Worm (Caenorhabditis elegans) whole organism, L4 larva: ENCODE measurements around the gene clec-179.

ENCODE experiments used
- F26F4.8 ChIP-seq: fragments of 200-800 bp; sonication (Bioruptor generic); conservative IDR thresholded peaks from 2 replicates; pipeline ENCODE4 v1.3.6; 2022; ENCODE audit warnings: missing genetic modification characterization, missing compliant biosample characterization
- R02D3.7 ChIP-seq: fragments of 150-350 bp; sonication (generic microtip); optimal IDR thresholded peaks from 3 replicates; lab custom pipeline; 2014; ENCODE audit warnings: missing biosample characterization, missing genetic modification characterization
- T20F7.1 ChIP-seq: fragments of 200-800 bp; sonication (Bioruptor generic); optimal IDR thresholded peaks from 2 replicates; lab custom pipeline; 2018; ENCODE audit warnings: mild to moderate bottlenecking, missing genetic modification characterization, missing compliant biosample characterization
- T26A8.4 ChIP-seq: fragments of 200-800 bp; sonication (Bioruptor generic); IDR thresholded peaks from 2 replicates; pipeline ENCODE4 v1.3.6; 2022; ENCODE audit warnings: missing genetic modification characterization, missing compliant biosample characterization
- Y5F2A.4 ChIP-seq: fragments of 200-800 bp; sonication (Bioruptor generic); optimal IDR thresholded peaks from 2 replicates; lab custom pipeline; 2018; ENCODE audit warnings: mild to moderate bottlenecking, missing genetic modification characterization, missing compliant biosample characterization
- aha-1 ChIP-seq: fragments of 150-350 bp; peaks from one replicate; lab custom pipeline; 2014; ENCODE audit warnings: missing biosample characterization, missing genetic modification characterization
- ama-1 ChIP-seq: fragments of 150-350 bp; optimal IDR thresholded peaks from 2 replicates; lab custom pipeline; 2014; ENCODE audit warnings: inconsistent platforms, mixed read lengths
- ceh-20 ChIP-seq: fragments of 200-800 bp; sonication (Bioruptor generic); IDR thresholded peaks from 2 replicates; pipeline ENCODE4 v1.3.6; 2022; ENCODE audit warnings: missing genetic modification reagents, missing genetic modification characterization, missing compliant biosample characterization
- ceh-82 ChIP-seq: sonication (generic microtip); optimal IDR thresholded peaks from 2 replicates; lab custom pipeline; 2017; ENCODE audit warnings: missing biosample characterization, missing genetic modification characterization
- ces-1 ChIP-seq: fragments of 150-350 bp; sonication (generic microtip); optimal IDR thresholded peaks from 4 replicates; lab custom pipeline; 2014; ENCODE audit warnings: missing biosample characterization, missing genetic modification reagents, missing genetic modification characterization
- daf-19 ChIP-seq: fragments of 200-800 bp; sonication (Bioruptor generic); conservative IDR thresholded peaks from 2 replicates; pipeline ENCODE4 v1.3.6; 2022; ENCODE audit warnings: missing genetic modification characterization, missing compliant biosample characterization
- daf-8 ChIP-seq: fragments of 200-800 bp; sonication (Bioruptor generic); IDR thresholded peaks from 2 replicates; pipeline ENCODE4 v1.3.6; 2022; ENCODE audit warnings: missing genetic modification characterization, missing compliant biosample characterization
- dve-1 ChIP-seq: sonication (generic microtip); optimal IDR thresholded peaks from 2 replicates; lab custom pipeline; 2017; ENCODE audit warnings: antibody characterized with exemption, mild to moderate bottlenecking, missing genetic modification characterization, missing compliant biosample characterization; ENCODE audit not compliant: insufficient read depth
- gei-8 ChIP-seq: fragments of 200-800 bp; sonication (Bioruptor generic); optimal IDR thresholded peaks from 2 replicates; lab custom pipeline; 2018; ENCODE audit warnings: mild to moderate bottlenecking, missing genetic modification characterization, missing compliant biosample characterization
- hmg-1.1 ChIP-seq: fragments of 200-800 bp; sonication (Bioruptor generic); IDR thresholded peaks from 2 replicates; pipeline ENCODE4 v1.3.6; 2022; ENCODE audit warnings: missing genetic modification reagents, missing genetic modification characterization, missing compliant biosample characterization
- lim-7 ChIP-seq: fragments of 200-800 bp; sonication (Bioruptor generic); IDR thresholded peaks from 2 replicates; pipeline ENCODE4 v1.3.6; 2022; ENCODE audit warnings: missing genetic modification characterization, missing compliant biosample characterization
- lin-1 ChIP-seq: fragments of 200-800 bp; sonication (Bioruptor generic); IDR thresholded peaks from 2 replicates; pipeline ENCODE4 v1.3.6; 2022; ENCODE audit warnings: missing genetic modification reagents, missing genetic modification characterization, missing compliant biosample characterization
- lin-15B ChIP-seq: fragments of 150-350 bp; sonication (generic microtip); optimal IDR thresholded peaks from 3 replicates; lab custom pipeline; 2014; ENCODE audit warnings: missing biosample characterization, missing genetic modification characterization
- lin-29 ChIP-seq: fragments of 200-800 bp; sonication (Bioruptor generic); IDR thresholded peaks from 2 replicates; pipeline ENCODE4 v1.3.6; 2022; ENCODE audit warnings: missing genetic modification reagents, missing genetic modification characterization, missing compliant biosample characterization
- lin-38 ChIP-seq: fragments of 200-800 bp; sonication (Bioruptor generic); IDR thresholded peaks from 2 replicates; pipeline ENCODE4 v1.3.6; 2022; ENCODE audit warnings: missing genetic modification reagents, missing genetic modification characterization, missing compliant biosample characterization
- lin-39 ChIP-seq: fragments of 150-350 bp; optimal IDR thresholded peaks from 2 replicates; lab custom pipeline; 2014; ENCODE audit warnings: missing biosample characterization, missing genetic modification reagents, missing genetic modification characterization
- madf-9 ChIP-seq: fragments of 200-800 bp; sonication (Bioruptor generic); conservative IDR thresholded peaks from 2 replicates; pipeline ENCODE4 v1.3.6; 2022; ENCODE audit warnings: missing genetic modification reagents, missing genetic modification characterization, missing compliant biosample characterization
- mdl-1 ChIP-seq, 2 experiments: fragments of 150-350 bp in 1 of 2; sonication (generic microtip) in 1 of 2; optimal IDR thresholded peaks; 2 replicates each; lab custom pipeline; 2014 to 2017; ENCODE audit warnings: missing biosample characterization in 2 of 2, missing genetic modification characterization in 2 of 2
- mdt-29 ChIP-seq: fragments of 200-800 bp; sonication (Bioruptor generic); IDR thresholded peaks from 2 replicates; pipeline ENCODE4 v1.3.6; 2022; ENCODE audit warnings: missing genetic modification reagents, missing genetic modification characterization, missing compliant biosample characterization
- mep-1 ChIP-seq: fragments of 150-350 bp; sonication (generic microtip); optimal IDR thresholded peaks from 3 replicates; lab custom pipeline; 2014; ENCODE audit warnings: missing biosample characterization, missing genetic modification characterization
- mes-2 ChIP-seq: sonication (generic microtip); optimal IDR thresholded peaks from 2 replicates; lab custom pipeline; 2016; ENCODE audit warnings: missing genotype, mild to moderate bottlenecking, missing genetic modification characterization, missing compliant biosample characterization; ENCODE audit not compliant: poor library complexity, severe bottlenecking
- mxl-2 ChIP-seq: fragments of 200-800 bp; sonication (Bioruptor generic); conservative IDR thresholded peaks from 2 replicates; pipeline ENCODE4 v1.3.6; 2022; ENCODE audit warnings: missing genetic modification reagents, missing genetic modification characterization, missing compliant biosample characterization
- nhr-11 ChIP-seq: fragments of 150-350 bp; optimal IDR thresholded peaks from 2 replicates; lab custom pipeline; 2014; ENCODE audit warnings: missing biosample characterization, missing genetic modification characterization
- nhr-111 ChIP-seq: fragments of 200-800 bp; sonication (Bioruptor generic); optimal IDR thresholded peaks from 2 replicates; lab custom pipeline; 2018; ENCODE audit warnings: mild to moderate bottlenecking, missing genetic modification characterization, missing compliant biosample characterization
- nhr-25 ChIP-seq: sonication (generic microtip); optimal IDR thresholded peaks from 2 replicates; lab custom pipeline; 2017; ENCODE audit warnings: missing genetic modification characterization, mild to moderate bottlenecking, missing compliant biosample characterization, antibody characterized with exemption, moderate library complexity, borderline replicate concordance; ENCODE audit not compliant: insufficient read depth
- nhr-28 ChIP-seq: fragments of 150-350 bp; optimal IDR thresholded peaks from 2 replicates; lab custom pipeline; 2014; ENCODE audit warnings: missing biosample characterization, missing genetic modification characterization
- nhr-76 ChIP-seq: fragments of 150-350 bp; optimal IDR thresholded peaks from 2 replicates; lab custom pipeline; 2014; ENCODE audit warnings: missing biosample characterization, missing genetic modification characterization
- pha-4 ChIP-seq, 2 experiments: fragments of 150-350 bp in 1 of 2; fragments of 200-800 bp in 1 of 2; sonication (Bioruptor generic) in 1 of 2; IDR thresholded peaks in 1 of 2; optimal IDR thresholded peaks in 1 of 2; 2 replicates each; pipeline versions ENCODE4 v1.3.6 to Lab custom; 2014 to 2022; ENCODE audit warnings: missing genetic modification characterization in 2 of 2, missing genetic modification reagents in 2 of 2, missing biosample characterization in 1 of 2, missing compliant biosample characterization in 1 of 2
- sdz-12 ChIP-seq: fragments of 200-800 bp; sonication (Bioruptor generic); optimal IDR thresholded peaks from 2 replicates; lab custom pipeline; 2018; ENCODE audit warnings: mild to moderate bottlenecking, missing genetic modification characterization, missing compliant biosample characterization
- skn-1 ChIP-seq: fragments of 150-350 bp; optimal IDR thresholded peaks from 2 replicates; lab custom pipeline; 2014; ENCODE audit warnings: missing biosample characterization, missing genetic modification characterization
- snpc-1.2 ChIP-seq: fragments of 200-800 bp; sonication (Bioruptor generic); IDR thresholded peaks from 2 replicates; pipeline ENCODE4 v1.3.6; 2022; ENCODE audit warnings: missing genetic modification reagents, missing genetic modification characterization, missing compliant biosample characterization
- spr-1 ChIP-seq: sonication (generic microtip); optimal IDR thresholded peaks from 2 replicates; lab custom pipeline; 2016; ENCODE audit warnings: mild to moderate bottlenecking, missing genetic modification characterization, missing compliant biosample characterization
- tra-1 ChIP-seq: fragments of 200-800 bp; sonication (Bioruptor generic); IDR thresholded peaks from 2 replicates; pipeline ENCODE4 v1.3.6; 2022; ENCODE audit warnings: missing genetic modification reagents, missing genetic modification characterization, missing compliant biosample characterization
- unc-130 ChIP-seq: sonication (generic microtip); optimal IDR thresholded peaks from 2 replicates; lab custom pipeline; 2016; ENCODE audit warnings: missing genetic modification reagents, missing genetic modification characterization, missing compliant biosample characterization
- unc-62 ChIP-seq, 3 experiments: fragments of 150-350 bp in 1 of 3; sonication (generic microtip); optimal IDR thresholded peaks in 2 of 3; peaks in 1 of 3; 1 replicate in 1 of 3; 2 replicates in 2 of 3; lab custom pipeline; 2014 to 2017; ENCODE audit warnings: missing biosample characterization in 3 of 3, missing genetic modification characterization in 3 of 3, missing genetic modification reagents in 3 of 3, missing genotype in 1 of 3
- zfp-3 ChIP-seq: fragments of 200-800 bp; sonication (Bioruptor generic); conservative IDR thresholded peaks from 2 replicates; pipeline ENCODE4 v1.3.6; 2022; ENCODE audit warnings: missing genetic modification reagents, missing genetic modification characterization, missing compliant biosample characterization
- ztf-7 ChIP-seq: fragments of 150-350 bp; optimal IDR thresholded peaks from 2 replicates; lab custom pipeline; 2014; ENCODE audit warnings: missing biosample characterization, missing genetic modification characterization

Gene clec-179

DNA sequence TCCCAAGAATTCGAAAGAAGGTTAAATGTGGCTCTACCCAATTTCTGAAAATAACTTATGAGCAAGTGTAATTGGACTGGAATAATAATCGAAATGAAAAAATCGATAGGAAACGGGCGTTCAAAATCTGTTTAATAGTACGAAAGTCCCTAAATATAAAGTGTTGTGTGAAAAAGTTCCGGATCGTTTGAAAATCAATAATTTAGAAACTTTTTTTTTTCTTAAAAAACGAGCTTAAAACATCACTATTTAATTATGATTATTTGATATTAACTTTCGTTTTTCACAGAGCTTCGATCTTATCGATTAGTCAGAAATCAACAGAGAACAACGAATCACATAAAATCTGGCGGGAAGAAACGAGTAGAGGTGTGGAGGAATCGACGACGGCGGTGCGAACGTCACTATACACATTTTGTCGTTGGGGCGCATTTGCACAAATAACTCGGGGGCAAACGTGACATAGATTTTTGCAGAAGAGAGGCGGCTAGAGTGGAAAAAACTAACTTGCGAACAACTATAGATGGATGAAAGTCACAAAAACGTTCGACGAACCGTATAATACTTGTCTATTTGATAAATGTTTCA, 39.7 kb downstream of the clec-179 start, which contains the start of gene hecd-1 (continued):
- TF ChIP-seq dve-1 (tag; lab: Kevin White, UChicago), result peak; percentile 16
- TF ChIP-seq lim-7 (GFP tag; lab: Robert Waterston, UW), result no peak
- no peak for TF ChIP-seq lin-29 (GFP tag; lab: Robert Waterston, UW)
- no peak for TF ChIP-seq ces-1 (GFP tag; lab: Kevin White, UChicago)
- no peak for TF ChIP-seq lin-15B
- TF ChIP-seq lin-1, result no peak
- TF ChIP-seq mes-2, result peak; percentile 13
- TF ChIP-seq snpc-1.2, result no peak
- no peak for TF ChIP-seq madf-9
- no peak for TF ChIP-seq nhr-25 (tag; lab: Kevin White, UChicago)
- TF ChIP-seq T26A8.4 (GFP tag; lab: Robert Waterston, UW), result no peak
- peak; percentile 40 for TF ChIP-seq nhr-28 (tag; lab: Kevin White, UChicago)
- TF ChIP-seq mep-1, result peak; percentile 23
- no peak for TF ChIP-seq hmg-1.1 (GFP tag; lab: Robert Waterston, UW)
- TF ChIP-seq skn-1 (tag; lab: Kevin White, UChicago), result no peak
- TF ChIP-seq nhr-11 (tag; lab: Kevin White, UChicago), result no peak
- no peak for TF ChIP-seq spr-1 (tag; lab: Kevin White, UChicago)
- TF ChIP-seq daf-8, result no peak
- no peak for TF ChIP-seq ceh-20 (GFP tag; lab: Robert Waterston, UW)
- no peak for TF ChIP-seq mxl-2 (GFP tag; lab: Robert Waterston, UW)
- TF ChIP-seq sdz-12, result no peak
- TF ChIP-seq daf-19 (GFP tag; lab: Robert Waterston, UW), result no peak
- no peak for TF ChIP-seq pha-4 (GFP tag; IDR thresholded peaks at IDR 0.05; lab: Robert Waterston, UW)
- TF ChIP-seq pha-4 (tag; optimal IDR thresholded peaks at IDR 0.05; lab: Kevin White, UChicago), result no peak
- TF ChIP-seq Y5F2A.4 (GFP tag; lab: Kevin White, UChicago), result no peak
- TF ChIP-seq aha-1 (tag; lab: Kevin White, UChicago), result peak; percentile 79
- peak; percentile 68 for TF ChIP-seq lin-38 (GFP tag; lab: Robert Waterston, UW)
- peak in 1 of 2 experiments; percentile 25 for TF ChIP-seq mdl-1 (tag; optimal IDR thresholded peaks at IDR 0.05; lab: Kevin White, UChicago)
- no peak for TF ChIP-seq T20F7.1 (GFP tag; lab: Kevin White, UChicago)
- no peak for TF ChIP-seq unc-130 (GFP tag; lab: Kevin White, UChicago)
- TF ChIP-seq ztf-7 (tag; lab: Kevin White, UChicago), result no peak
- TF ChIP-seq mdt-29 (GFP tag; lab: Robert Waterston, UW), result no peak
- no peak for TF ChIP-seq R02D3.7 (tag; lab: Kevin White, UChicago)
- no peak for TF ChIP-seq tra-1 (GFP tag; lab: Robert Waterston, UW)
- TF ChIP-seq F26F4.8 (GFP tag; lab: Robert Waterston, UW), result no peak
- TF ChIP-seq nhr-76 (tag; lab: Kevin White, UChicago), result no peak
- TF ChIP-seq lin-39 (tag; lab: Kevin White, UChicago), result no peak
- no peak for TF ChIP-seq gei-8
- no peak for TF ChIP-seq nhr-111 (GFP tag; lab: Kevin White, UChicago)
- no peak for TF ChIP-seq ceh-82
- TF ChIP-seq, all 104 proteins: peak for 12

DNA sequence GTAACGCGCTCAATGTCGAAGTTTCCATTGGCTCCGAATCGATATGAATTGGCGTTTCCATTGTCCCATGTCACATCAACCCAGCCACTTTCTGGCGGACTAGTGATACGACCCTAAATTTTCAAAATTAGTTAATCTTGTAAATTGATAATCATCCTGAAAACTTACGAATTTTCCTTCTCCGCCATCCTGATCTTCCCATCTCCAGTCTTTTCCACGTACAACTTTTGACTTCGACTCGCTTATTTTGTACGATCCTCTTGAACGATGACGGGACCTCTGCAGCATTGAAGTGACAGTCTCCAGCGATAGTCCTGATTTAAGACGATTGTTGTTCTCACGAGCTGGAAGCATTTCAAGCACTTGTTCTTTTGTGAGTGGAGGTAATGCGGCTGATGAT, 45.4 kb downstream of the clec-179 start:
- TF ChIP-seq zfp-3 (no peak), unc-62 (GFP tag; optimal IDR thresholded peaks at IDR 0.05 in 1 of 2; lab: Kevin White, UChicago) (peak in 1 of 2 experiments; percentile 97), unc-62 (tag; optimal IDR thresholded peaks at IDR 0.05; lab: Kevin White, UChicago) (no peak), ama-1 (no peak), Y5F2A.4 (GFP tag; lab: Kevin White, UChicago) (no peak)
